Worm (Caenorhabditis elegans) whole organism, late embryonic: ENCODE measurements around the gene C08B6.10.

ENCODE experiments used
- K09A11.1 ChIP-seq: sonication (generic microtip); optimal IDR thresholded peaks from 2 replicates; lab custom pipeline; 2017; ENCODE audit warnings: antibody characterized with exemption, mild to moderate bottlenecking, missing genetic modification characterization, missing compliant biosample characterization; ENCODE audit not compliant: insufficient read depth
- Y22D7AL.16 ChIP-seq: sonication (generic microtip); optimal IDR thresholded peaks from 2 replicates; lab custom pipeline; 2016; ENCODE audit warnings: missing genetic modification characterization, missing compliant biosample characterization
- ahr-1 ChIP-seq: sonication (generic microtip); optimal IDR thresholded peaks from 2 replicates; lab custom pipeline; 2016; ENCODE audit warnings: missing genetic modification characterization, missing compliant biosample characterization
- ama-1 ChIP-seq: fragments of 150-350 bp; optimal IDR thresholded peaks from 2 replicates; lab custom pipeline; 2014
- ceh-14 ChIP-seq: sonication (generic microtip); optimal IDR thresholded peaks from 2 replicates; lab custom pipeline; 2016; ENCODE audit warnings: missing genotype, missing genetic modification characterization, missing compliant biosample characterization
- ceh-18 ChIP-seq: sonication (generic microtip); optimal IDR thresholded peaks from 2 replicates; lab custom pipeline; 2016; ENCODE audit warnings: missing genetic modification characterization, missing compliant biosample characterization
- ceh-2 ChIP-seq: sonication (generic microtip); optimal IDR thresholded peaks from 2 replicates; lab custom pipeline; 2016; ENCODE audit warnings: missing genotype, missing genetic modification characterization, missing compliant biosample characterization
- ceh-30 ChIP-seq: fragments of 150-350 bp; optimal IDR thresholded peaks from 2 replicates; lab custom pipeline; 2014; ENCODE audit warnings: missing biosample characterization, missing genetic modification characterization
- ceh-34 ChIP-seq: sonication (generic microtip); optimal IDR thresholded peaks from 2 replicates; lab custom pipeline; 2016; ENCODE audit warnings: mild to moderate bottlenecking, missing genetic modification characterization, missing compliant biosample characterization
- ceh-45 ChIP-seq: fragments of 200-800 bp; sonication (Bioruptor generic); IDR thresholded peaks from 2 replicates; pipeline ENCODE4 v1.3.6; 2022; ENCODE audit warnings: missing genetic modification reagents, missing genetic modification characterization, missing compliant biosample characterization
- ceh-6 ChIP-seq: fragments of 200-800 bp; sonication (Bioruptor generic); optimal IDR thresholded peaks from 2 replicates; lab custom pipeline; 2018; ENCODE audit warnings: mild to moderate bottlenecking, missing genetic modification characterization, missing compliant biosample characterization
- che-1 ChIP-seq: sonication (generic microtip); optimal IDR thresholded peaks from 2 replicates; lab custom pipeline; 2016; ENCODE audit warnings: mild to moderate bottlenecking, missing genetic modification characterization, missing compliant biosample characterization
- dve-1 ChIP-seq: sonication (generic microtip); optimal IDR thresholded peaks from 2 replicates; lab custom pipeline; 2017; ENCODE audit warnings: antibody characterized with exemption, mild to moderate bottlenecking, missing genetic modification characterization, missing compliant biosample characterization
- elt-2 ChIP-seq: sonication (generic microtip); optimal IDR thresholded peaks from 2 replicates; lab custom pipeline; 2016; ENCODE audit warnings: missing genetic modification reagents, missing genetic modification characterization, missing compliant biosample characterization
- elt-4 ChIP-seq: sonication (generic microtip); optimal IDR thresholded peaks from 2 replicates; lab custom pipeline; 2016; ENCODE audit warnings: missing genetic modification characterization, missing compliant biosample characterization
- ets-4 ChIP-seq: sonication (generic microtip); optimal IDR thresholded peaks from 2 replicates; lab custom pipeline; 2016; ENCODE audit warnings: missing genetic modification characterization, missing compliant biosample characterization
- fax-1 ChIP-seq: sonication (generic microtip); optimal IDR thresholded peaks from 2 replicates; lab custom pipeline; 2016; ENCODE audit warnings: missing genotype, missing genetic modification characterization, missing compliant biosample characterization
- fkh-10 ChIP-seq: fragments of 150-350 bp; optimal IDR thresholded peaks from 2 replicates; lab custom pipeline; 2014; ENCODE audit warnings: missing biosample characterization, missing genetic modification reagents, missing genetic modification characterization
- gmeb-2 ChIP-seq: sonication (generic microtip); optimal IDR thresholded peaks from 2 replicates; lab custom pipeline; 2016; ENCODE audit warnings: missing genetic modification characterization, inconsistent platforms, missing compliant biosample characterization
- hlh-6 ChIP-seq: sonication (generic microtip); optimal IDR thresholded peaks from 2 replicates; lab custom pipeline; 2016; ENCODE audit warnings: missing genotype, missing genetic modification characterization, missing compliant biosample characterization
- hlh-8 ChIP-seq: sonication (generic microtip); optimal IDR thresholded peaks from 2 replicates; lab custom pipeline; 2016; ENCODE audit warnings: missing genotype, missing genetic modification characterization, missing compliant biosample characterization
- lim-6 ChIP-seq: sonication (generic microtip); optimal IDR thresholded peaks from 2 replicates; lab custom pipeline; 2016; ENCODE audit warnings: missing genetic modification characterization, missing compliant biosample characterization
- madf-2 ChIP-seq: sonication (generic microtip); optimal IDR thresholded peaks from 2 replicates; lab custom pipeline; 2017; ENCODE audit warnings: missing genetic modification characterization, missing compliant biosample characterization
- mec-3 ChIP-seq: sonication (generic microtip); optimal IDR thresholded peaks from 2 replicates; lab custom pipeline; 2016; ENCODE audit warnings: borderline replicate concordance, missing genetic modification characterization, missing compliant biosample characterization
- nfya-1 ChIP-seq: sonication (generic microtip); optimal IDR thresholded peaks from 2 replicates; lab custom pipeline; 2017; ENCODE audit warnings: missing genetic modification characterization, mild to moderate bottlenecking, missing compliant biosample characterization, antibody characterized with exemption, moderate library complexity
- nhr-11 ChIP-seq: fragments of 150-350 bp; optimal IDR thresholded peaks from 2 replicates; lab custom pipeline; 2014; ENCODE audit warnings: missing biosample characterization, missing genetic modification characterization
- nhr-232 ChIP-seq: sonication (generic microtip); optimal IDR thresholded peaks from 2 replicates; lab custom pipeline; 2016; ENCODE audit warnings: missing genetic modification characterization, missing compliant biosample characterization
- pat-9 ChIP-seq: fragments of 200-800 bp; sonication (Bioruptor generic); optimal IDR thresholded peaks from 2 replicates; lab custom pipeline; 2018; ENCODE audit warnings: mild to moderate bottlenecking, missing genetic modification characterization, moderate library complexity, missing compliant biosample characterization
- pax-1 ChIP-seq: fragments of 150-350 bp; optimal IDR thresholded peaks from 2 replicates; lab custom pipeline; 2014; ENCODE audit warnings: missing biosample characterization, missing genetic modification characterization
- pha-4 ChIP-seq: fragments of 150-350 bp; optimal IDR thresholded peaks from 2 replicates; lab custom pipeline; 2018; ENCODE audit warnings: missing biosample characterization, missing genetic modification reagents, missing genetic modification characterization
- pros-1 ChIP-seq: fragments of 150-350 bp; optimal IDR thresholded peaks from 2 replicates; lab custom pipeline; 2014; ENCODE audit warnings: missing biosample characterization, missing genetic modification reagents, missing genetic modification characterization
- tbx-7 ChIP-seq: sonication (generic microtip); optimal IDR thresholded peaks from 2 replicates; lab custom pipeline; 2016; ENCODE audit warnings: missing genotype, missing genetic modification characterization, missing compliant biosample characterization
- ttx-3 ChIP-seq: sonication (generic microtip); optimal IDR thresholded peaks from 2 replicates; lab custom pipeline; 2016; ENCODE audit warnings: missing genetic modification reagents, missing genetic modification characterization, missing compliant biosample characterization
- unc-55 ChIP-seq: sonication (generic microtip); optimal IDR thresholded peaks from 2 replicates; lab custom pipeline; 2017; ENCODE audit warnings: missing biosample characterization, missing genetic modification reagents, missing genetic modification characterization
- ztf-16 ChIP-seq: sonication (generic microtip); optimal IDR thresholded peaks from 2 replicates; lab custom pipeline; 2017; ENCODE audit warnings: missing genetic modification characterization, missing compliant biosample characterization

C08B6.10 gene

ce11 chrV:10107309-10107708 lies 18.0 kb upstream of the C08B6.10 start, which contains the start of gene C08B6.11:
TSS of gene C08B6.11 (plus strand) at chrV:10107609.
- TF ChIP-seq ttx-3 (no peak), mec-3 (tag; lab: Kevin White, UChicago) (no peak), pros-1 (tag; lab: Kevin White, UChicago) (no peak), madf-2 (no peak), ceh-6 (no peak), elt-4 (tag; lab: Kevin White, UChicago) (no peak), ceh-30 (tag; lab: Kevin White, UChicago) (no peak), ceh-34 (no peak), unc-55 (GFP tag; lab: Kevin White, UChicago) (no peak), pat-9 (tag; lab: Kevin White, UChicago) (no peak), ets-4 (no peak), ahr-1 (no peak)

DNA sequence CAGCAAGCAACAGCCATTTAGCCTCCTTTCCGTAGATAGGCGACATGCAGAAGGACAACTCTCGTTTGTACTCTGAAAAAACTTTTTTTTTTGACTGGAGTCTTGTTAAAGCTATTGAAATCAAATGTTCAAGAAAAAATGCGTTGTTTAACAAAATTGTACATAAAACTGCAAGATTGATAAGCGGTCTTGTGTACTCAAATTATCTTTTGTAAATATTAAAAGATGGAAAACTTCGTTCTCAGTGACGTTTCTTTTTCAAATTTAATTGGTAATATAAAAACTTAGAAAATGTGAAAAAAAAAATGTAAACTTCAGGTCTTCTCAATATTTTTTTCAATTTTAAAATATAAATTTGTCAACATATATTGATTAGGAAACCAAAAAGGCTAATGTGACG lies 14.2 kb upstream of the C08B6.10 start:
- TF ChIP-seq ceh-6: no peak

- TF ChIP-seq ceh-34 (no peak), fkh-10 (GFP tag; lab: Kevin White, UChicago) (no peak), hlh-8 (tag; lab: Kevin White, UChicago) (no peak)
Measured at ce11 chrV:10112187-10112586, 13.1 kb upstream of the C08B6.10 start, which contains the start of gene C08B6.3. TSS of gene C08B6.3 (minus strand) at chrV:10112287.

- TF ChIP-seq pat-9 (tag; lab: Kevin White, UChicago): no peak
- TF ChIP-seq ceh-14 (tag; lab: Kevin White, UChicago): no peak
- TF ChIP-seq mec-3 (tag; lab: Kevin White, UChicago): no peak
- TF ChIP-seq pros-1 (tag; lab: Kevin White, UChicago): no peak
- TF ChIP-seq dve-1 (tag; lab: Kevin White, UChicago): no peak
- TF ChIP-seq elt-2 (tag; lab: Kevin White, UChicago): no peak
- no peak for TF ChIP-seq che-1
- no peak for TF ChIP-seq nhr-11 (tag; lab: Kevin White, UChicago)
- TF ChIP-seq hlh-8 (tag; lab: Kevin White, UChicago): no peak
- TF ChIP-seq, all 69 proteins: peak for 0
Measured at ce11 chrV:10114329-10114728, 11.0 kb upstream of the C08B6.10 start, which contains the start of gene cht-5. TSS of gene cht-5 (plus strand) at chrV:10114629.

DNA sequence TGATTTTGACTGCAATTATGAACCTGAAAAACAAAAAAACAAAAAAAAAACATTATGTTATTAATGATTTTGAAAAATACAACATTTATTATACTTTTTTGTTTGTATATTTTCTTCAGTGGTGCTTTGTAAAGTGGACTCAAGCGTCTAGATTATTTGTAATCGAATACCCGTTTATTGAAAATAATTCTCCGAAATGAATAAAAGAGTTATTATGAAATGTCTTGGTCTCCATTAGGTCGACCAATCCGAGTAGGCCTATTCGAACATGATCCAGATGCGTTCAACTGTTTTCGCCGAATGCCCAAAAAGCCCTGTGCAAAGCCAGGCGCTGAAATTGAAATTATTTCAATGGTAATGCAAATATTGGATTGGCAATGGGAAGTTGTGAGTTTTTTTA lies 7.8 kb upstream of the C08B6.10 start, which contains the start of gene C08B6.5:
TSS of gene C08B6.5 (plus strand) at position 301 of the 400 bp plus-strand sequence.
- no peak for TF ChIP-seq che-1

DNA sequence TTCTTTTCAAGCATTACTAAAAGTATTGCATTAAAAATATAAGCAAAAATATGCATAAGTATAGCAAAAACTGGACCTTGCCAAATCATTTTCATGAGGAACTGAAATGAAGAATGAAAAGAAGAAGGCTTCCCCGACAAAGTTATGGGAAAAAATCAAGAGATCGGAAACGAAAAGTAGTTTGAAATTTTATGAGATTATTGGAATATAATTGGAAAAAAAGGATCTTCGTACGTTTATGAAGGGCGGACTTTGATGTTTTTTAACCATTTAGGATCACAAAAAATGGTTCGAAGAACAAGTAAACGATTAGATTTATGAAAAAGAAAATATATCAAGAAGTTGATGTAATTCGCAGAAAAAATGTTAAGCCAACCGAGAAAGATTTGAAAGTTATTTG lies 4.4 kb upstream of the C08B6.10 start, which contains the start of gene srxa-18:
TSS of gene srxa-18 (minus strand) at position 100 of the 400 bp plus-strand sequence.
- TF ChIP-seq Y22D7AL.16 (no peak), hlh-6 (no peak), nfya-1 (tag; lab: Kevin White, UChicago) (no peak), ets-4 (no peak), ceh-18 (tag; lab: Kevin White, UChicago) (no peak), pax-1 (no peak), pha-4 (tag; lab: Kevin White, UChicago) (no peak)

DNA sequence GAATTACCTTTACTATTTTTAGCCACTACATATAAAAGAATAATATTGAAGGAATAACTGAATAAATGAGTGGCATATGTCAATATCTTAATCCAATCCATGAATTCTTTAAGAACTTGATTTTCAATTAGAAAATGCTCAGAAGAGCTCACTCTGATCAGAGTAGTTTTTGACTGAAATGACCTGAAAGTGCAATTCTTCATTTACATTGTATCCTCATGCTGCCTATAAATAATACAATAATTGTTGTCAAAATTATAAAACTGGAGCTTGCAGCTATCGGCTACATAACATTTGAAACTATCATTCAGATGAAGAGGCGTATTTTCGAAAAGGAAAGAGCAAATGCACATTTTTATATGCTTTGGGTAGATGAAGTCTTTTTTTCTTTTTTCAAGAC lies 2.6 kb upstream of the C08B6.10 start, which contains the start of gene srxa-19:
TSS of gene srxa-19 (minus strand) at position 101 of the 400 bp plus-strand sequence.
- TF ChIP-seq fax-1 (tag; lab: Kevin White, UChicago): no peak
- no peak for TF ChIP-seq ztf-16
- TF ChIP-seq unc-55 (GFP tag; lab: Kevin White, UChicago): no peak
- TF ChIP-seq elt-4 (tag; lab: Kevin White, UChicago): no peak
- no peak for TF ChIP-seq lim-6 (tag; lab: Kevin White, UChicago)
- no peak for TF ChIP-seq nhr-232 (tag; lab: Kevin White, UChicago)
- no peak for TF ChIP-seq pros-1 (tag; lab: Kevin White, UChicago)
- no peak for TF ChIP-seq gmeb-2 (tag; lab: Kevin White, UChicago)
- TF ChIP-seq tbx-7: no peak
- no peak for TF ChIP-seq ama-1
- TF ChIP-seq elt-2 (tag; lab: Kevin White, UChicago): no peak
- no peak for TF ChIP-seq ceh-6
- no peak for TF ChIP-seq K09A11.1 (tag; lab: Kevin White, UChicago)
- TF ChIP-seq ceh-45 (GFP tag; lab: Robert Waterston, UW): no peak
- no peak for TF ChIP-seq ceh-2 (tag; lab: Kevin White, UChicago)
